Worm (Caenorhabditis elegans): ENCODE data around the gene gldi-8.

gldi-8 gene

ce11 chrIII:12556104-12556503 lies 43.4 kb downstream of the gldi-8 start (continued):
- TF ChIP-seq tbx-2 (tag; optimal IDR thresholded peaks at IDR 0.05) (peak; percentile 70), ceh-82 (tag; optimal IDR thresholded peaks at IDR 0.05) (peak in 2 of 3 experiments; percentile 20 to 44), nhr-71 (tag; optimal IDR thresholded peaks at IDR 0.05) (peak; percentile 91), unc-86 (tag; optimal IDR thresholded peaks at IDR 0.05) (peak; percentile 34), lsy-2 (tag; optimal IDR thresholded peaks at IDR 0.05) (peak; percentile 62 to 68), mep-1 (tag; optimal IDR thresholded peaks at IDR 0.05) (peak; percentile 28), mef-2 (tag; optimal IDR thresholded peaks at IDR 0.05) (peak; percentile 25), mdl-1 (tag; optimal IDR thresholded peaks at IDR 0.05) (peak in 1 of 2 experiments; percentile 82), lin-13 (GFP tag; optimal IDR thresholded peaks at IDR 0.05) (peak; percentile 35), isw-1 (GFP tag; IDR thresholded peaks at IDR 0.05) (peak; percentile 11; the same call in 1 of the 2 replicates), dsc-1 (tag; optimal IDR thresholded peaks at IDR 0.05) (peak; percentile 81), swsn-7 (tag; optimal IDR thresholded peaks at IDR 0.05) (peak; percentile 58), zip-4 (GFP tag; optimal IDR thresholded peaks at IDR 0.05) (no peak)

ce11 chrIII:12551253-12551652 lies 48.3 kb downstream of the gldi-8 start:
- no peak for TF ChIP-seq zip-4 (GFP tag; optimal IDR thresholded peaks at IDR 0.05)
- TF ChIP-seq zag-1 (tag; optimal IDR thresholded peaks at IDR 0.05): no peak
- TF ChIP-seq nhr-47 (tag; optimal IDR thresholded peaks at IDR 0.05): peak; percentile 31
- TF ChIP-seq nhr-71 (tag; optimal IDR thresholded peaks at IDR 0.05): peak; percentile 62
- peak in 1 of 2 experiments; percentile 65 for TF ChIP-seq lin-35 (GFP tag; optimal IDR thresholded peaks at IDR 0.05)
- no peak for TF ChIP-seq lsy-2 (tag; optimal IDR thresholded peaks at IDR 0.05)
- peak in 2 of 3 experiments; percentile 6 to 54 for TF ChIP-seq dpl-1 (GFP tag; optimal IDR thresholded peaks at IDR 0.05)
- no peak for TF ChIP-seq tlp-1 (tag; optimal IDR thresholded peaks at IDR 0.05)
- no peak for TF ChIP-seq ces-1 (GFP tag; optimal IDR thresholded peaks at IDR 0.05)
- no peak for TF ChIP-seq C16A3.4 (tag; optimal IDR thresholded peaks at IDR 0.05)
- TF ChIP-seq elt-2 (tag; optimal IDR thresholded peaks at IDR 0.05): no peak
- TF ChIP-seq vab-15 (tag; optimal IDR thresholded peaks at IDR 0.05): no peak
- no peak for TF ChIP-seq jun-1 (tag; optimal IDR thresholded peaks at IDR 0.05)
- no peak for TF ChIP-seq nhr-11 (tag; optimal IDR thresholded peaks at IDR 0.05)
- peak; percentile 69 for TF ChIP-seq lin-14 (GFP tag; optimal IDR thresholded peaks at IDR 0.05)
- TF ChIP-seq grh-1 (GFP tag; IDR thresholded peaks at IDR 0.05): no peak
- TF ChIP-seq nhr-77 (tag; optimal IDR thresholded peaks at IDR 0.05): peak; percentile 23
- no peak for TF ChIP-seq swsn-7 (tag; optimal IDR thresholded peaks at IDR 0.05)
- TF ChIP-seq snu-23 (GFP tag; optimal IDR thresholded peaks at IDR 0.05): peak; percentile 58
- no peak for TF ChIP-seq sup-37 (GFP tag; optimal IDR thresholded peaks at IDR 0.05)
- no peak for TF ChIP-seq nhr-12 (tag; optimal IDR thresholded peaks at IDR 0.05)
- TF ChIP-seq pax-3 (tag; optimal IDR thresholded peaks at IDR 0.05): no peak
- TF ChIP-seq fos-1 (tag; optimal IDR thresholded peaks at IDR 0.05): peak; percentile 27
- no peak for TF ChIP-seq lin-15B (tag; optimal IDR thresholded peaks at IDR 0.05)
- TF ChIP-seq rnt-1 (tag; optimal IDR thresholded peaks at IDR 0.05): peak; percentile 2
- TF ChIP-seq isw-1 (GFP tag; IDR thresholded peaks at IDR 0.05): no peak
- no peak for TF ChIP-seq unc-62 (GFP tag; optimal IDR thresholded peaks at IDR 0.05)
- no peak for TF ChIP-seq ama-1 (optimal IDR thresholded peaks at IDR 0.05)
- TF ChIP-seq lin-39 (tag; optimal IDR thresholded peaks at IDR 0.05): no peak
- TF ChIP-seq fkh-4 (tag; optimal IDR thresholded peaks at IDR 0.05; ENCODE audit: borderline replicate concordance): no peak
- TF ChIP-seq ceh-63 (GFP tag; optimal IDR thresholded peaks at IDR 0.05): no peak
- TF ChIP-seq efl-3 (GFP tag; optimal IDR thresholded peaks at IDR 0.05): no peak
- peak; percentile 50 for TF ChIP-seq nhr-90 (tag; optimal IDR thresholded peaks at IDR 0.05; ENCODE audit: poor library complexity)
- TF ChIP-seq unc-130 (tag; optimal IDR thresholded peaks at IDR 0.05): no peak
- TF ChIP-seq fkh-8 (tag; optimal IDR thresholded peaks at IDR 0.05): no peak
- no peak for TF ChIP-seq irx-1 (tag; optimal IDR thresholded peaks at IDR 0.05)
- no peak for TF ChIP-seq F16B12.6 (tag; optimal IDR thresholded peaks at IDR 0.05)
- no peak for TF ChIP-seq ceh-8 (GFP tag; optimal IDR thresholded peaks at IDR 0.05)
- peak; percentile 14 for TF ChIP-seq lin-13 (GFP tag; optimal IDR thresholded peaks at IDR 0.05)
- no peak for TF ChIP-seq hlh-17 (GFP tag; optimal IDR thresholded peaks at IDR 0.05; ENCODE audit: borderline replicate concordance)
- no peak for TF ChIP-seq unc-98 (GFP tag; IDR thresholded peaks at IDR 0.05)
- TF ChIP-seq mep-1 (tag; optimal IDR thresholded peaks at IDR 0.05): peak; percentile 63
- no peak for TF ChIP-seq egl-27 (tag; optimal IDR thresholded peaks at IDR 0.05)
- no peak for TF ChIP-seq egl-13 (tag; optimal IDR thresholded peaks at IDR 0.05)

Measured in whole organism, L1 larva.